Fruit fly (Drosophila melanogaster) whole organism, embryonic: ENCODE measurements around the gene THG.

ENCODE experiments used
- Atf3 ChIP-seq: fragments of 200-800 bp; sonication (Bioruptor generic); optimal IDR thresholded peaks from 3 replicates; lab custom pipeline; 2016; ENCODE audit warnings: missing biosample characterization, missing genetic modification characterization
- CG10274 ChIP-seq: fragments of 200-800 bp; sonication (Bioruptor generic); optimal IDR thresholded peaks from 3 replicates; lab custom pipeline; 2017; ENCODE audit warnings: missing biosample characterization, mild to moderate bottlenecking, missing genetic modification characterization
- CG10543 ChIP-seq: fragments of 200-800 bp; sonication (Bioruptor generic); optimal IDR thresholded peaks from 3 replicates; lab custom pipeline; 2017; ENCODE audit warnings: missing biosample characterization, mild to moderate bottlenecking, missing genetic modification characterization, moderate library complexity
- CG11695 ChIP-seq: fragments of 200-800 bp; sonication (Bioruptor generic); IDR thresholded peaks from 3 replicates; pipeline ENCODE4 v1.3.6; 2022; ENCODE audit warnings: missing biosample characterization, missing genetic modification characterization
- CG12299 ChIP-seq: fragments of 200-800 bp; sonication (Bioruptor generic); optimal IDR thresholded peaks from 2 replicates; lab custom pipeline; 2018; ENCODE audit warnings: missing biosample characterization, mild to moderate bottlenecking, missing genetic modification characterization
- CG1233 ChIP-seq: fragments of 200-800 bp; sonication (Bioruptor generic); optimal IDR thresholded peaks from 4 replicates; lab custom pipeline; 2018; ENCODE audit warnings: missing biosample characterization, mild to moderate bottlenecking, missing genetic modification characterization
- CG13624 ChIP-seq: fragments of 200-800 bp; sonication (Bioruptor generic); optimal IDR thresholded peaks from 2 replicates; lab custom pipeline; 2016; ENCODE audit warnings: missing biosample characterization, missing genetic modification characterization
- CG14667 ChIP-seq: fragments of 200-800 bp; sonication (Bioruptor generic); IDR thresholded peaks from 2 replicates; pipeline ENCODE4 v1.3.6; 2022; ENCODE audit warnings: missing biosample characterization, missing genetic modification characterization
- CG1832 ChIP-seq: fragments of 200-800 bp; sonication (Bioruptor generic); optimal IDR thresholded peaks from 2 replicates; lab custom pipeline; 2017; ENCODE audit warnings: missing biosample characterization, mild to moderate bottlenecking, missing genetic modification characterization, inconsistent platforms
- CG18599 ChIP-seq: fragments of 200-800 bp; sonication (Bioruptor generic); optimal IDR thresholded peaks from 3 replicates; lab custom pipeline; 2017; ENCODE audit warnings: missing biosample characterization, missing genetic modification characterization, mild to moderate bottlenecking, moderate library complexity, missing genetic modification reagents
- CG2199 ChIP-seq: fragments of 200-800 bp; sonication (Bioruptor generic); IDR thresholded peaks from 3 replicates; pipeline ENCODE4 v1.3.6; 2022; ENCODE audit warnings: missing biosample characterization, missing genetic modification characterization
- CG5953 ChIP-seq: fragments of 200-800 bp; sonication (Bioruptor generic); IDR thresholded peaks from 2 replicates; pipeline ENCODE4 v1.3.6; 2022; ENCODE audit warnings: missing biosample characterization, missing genetic modification characterization
- CG8281 ChIP-seq: fragments of 200-800 bp; sonication (Bioruptor generic); optimal IDR thresholded peaks from 2 replicates; lab custom pipeline; 2018; ENCODE audit warnings: missing biosample characterization, mild to moderate bottlenecking, missing genetic modification characterization, moderate library complexity
- CG8944 ChIP-seq: fragments of 200-800 bp; sonication (Bioruptor generic); optimal IDR thresholded peaks from 3 replicates; lab custom pipeline; 2016; ENCODE audit warnings: missing biosample characterization, missing genetic modification characterization
- CG9609 ChIP-seq: fragments of 200-800 bp; sonication (Bioruptor generic); optimal IDR thresholded peaks from 3 replicates; lab custom pipeline; 2016; ENCODE audit warnings: missing biosample characterization, missing genetic modification characterization
- Deaf1 ChIP-seq: fragments of 200-800 bp; optimal IDR thresholded peaks from 3 replicates; lab custom pipeline; 2019; ENCODE audit warnings: missing biosample characterization, mild to moderate bottlenecking, missing genetic modification characterization, moderate library complexity
- Doc3 ChIP-seq: fragments of 200-800 bp; sonication (Bioruptor generic); IDR thresholded peaks from 3 replicates; pipeline ENCODE4 v1.3.6; 2022; ENCODE audit warnings: missing biosample characterization, missing genetic modification characterization; ENCODE audit not compliant: partially characterized antibody
- Eip74EF ChIP-seq, 2 experiments: fragments of 200-800 bp in 1 of 2; fragments of >200 bp in 1 of 2; sonication (Bioruptor generic) in 1 of 2; optimal IDR thresholded peaks; 2 replicates each; lab custom pipeline; 2017 to 2019; ENCODE audit warnings: missing biosample characterization in 2 of 2, missing genetic modification characterization in 2 of 2, mild to moderate bottlenecking in 1 of 2, moderate library complexity in 1 of 2
- Ets65A ChIP-seq: fragments of 200-800 bp; sonication (Bioruptor generic); peaks from one replicate; lab custom pipeline; 2016; ENCODE audit warnings: missing biosample characterization, missing genetic modification characterization
- Fer1 ChIP-seq: fragments of 200-800 bp; sonication (Bioruptor generic); optimal IDR thresholded peaks from 2 replicates; lab custom pipeline; 2017; ENCODE audit warnings: missing biosample characterization, mild to moderate bottlenecking, missing genetic modification characterization
- H2.0 ChIP-seq: fragments of 200-800 bp; sonication (Bioruptor generic); IDR thresholded peaks from 2 replicates; pipeline ENCODE4 v1.3.6; 2022; ENCODE audit warnings: missing biosample characterization, missing genetic modification characterization
- HHEX ChIP-seq: fragments of 200-800 bp; sonication (Bioruptor generic); optimal IDR thresholded peaks from 3 replicates; lab custom pipeline; 2017; ENCODE audit warnings: missing biosample characterization, mild to moderate bottlenecking, missing genetic modification characterization, missing genetic modification reagents
- Hr78 ChIP-seq, 2 experiments: fragments of 200-800 bp in 1 of 2; fragments of >200 bp in 1 of 2; sonication (Bioruptor generic) in 1 of 2; optimal IDR thresholded peaks; 2 replicates each; lab custom pipeline; 2017 to 2019; ENCODE audit warnings: missing biosample characterization in 2 of 2, missing genetic modification characterization in 2 of 2, mild to moderate bottlenecking in 1 of 2, moderate library complexity in 1 of 2
- NC2α ChIP-seq: fragments of 200-800 bp; sonication (Bioruptor generic); optimal IDR thresholded peaks from 2 replicates; lab custom pipeline; 2016; ENCODE audit warnings: missing biosample characterization, missing genetic modification characterization
- Oaz ChIP-seq: fragments of 200-800 bp; sonication (Bioruptor generic); IDR thresholded peaks from 2 replicates; pipeline ENCODE4 v1.3.6; 2022; ENCODE audit warnings: missing biosample characterization, missing genetic modification characterization
- Ravus ChIP-seq: fragments of 200-800 bp; sonication (Bioruptor generic); IDR thresholded peaks from 2 replicates; pipeline ENCODE4 v1.3.6; 2022; ENCODE audit warnings: missing biosample characterization, missing genetic modification characterization
- Rfx ChIP-seq: fragments of 200-800 bp; sonication (Bioruptor generic); IDR thresholded peaks from 2 replicates; pipeline ENCODE4 v1.3.6; 2022; ENCODE audit warnings: missing biosample characterization, missing genetic modification characterization
- Sox100B ChIP-seq: fragments of 200-800 bp; sonication (Bioruptor generic); optimal IDR thresholded peaks from 3 replicates; lab custom pipeline; 2018; ENCODE audit warnings: missing biosample characterization, mild to moderate bottlenecking, missing genetic modification characterization
- ap ChIP-seq: fragments of 200-800 bp; sonication (Bioruptor generic); IDR thresholded peaks from 2 replicates; pipeline ENCODE4 v1.3.6; 2022; ENCODE audit warnings: missing biosample characterization, missing genetic modification characterization
- ash1 ChIP-seq: fragments of 200-800 bp; sonication (Bioruptor generic); optimal IDR thresholded peaks from 2 replicates; lab custom pipeline; 2018; ENCODE audit warnings: missing biosample characterization, mild to moderate bottlenecking, missing genetic modification characterization
- cas ChIP-seq: fragments of 200-800 bp; sonication (Bioruptor generic); IDR thresholded peaks from 2 replicates; pipeline ENCODE4 v1.3.6; 2022; ENCODE audit warnings: missing biosample characterization, missing genetic modification characterization
- chn ChIP-seq: fragments of 200-800 bp; sonication (Bioruptor generic); optimal IDR thresholded peaks from 2 replicates; lab custom pipeline; 2016; ENCODE audit warnings: missing biosample characterization, missing genetic modification characterization
- en ChIP-seq: fragments of 200-800 bp; sonication (Bioruptor generic); optimal IDR thresholded peaks from 2 replicates; lab custom pipeline; 2016; ENCODE audit warnings: missing biosample characterization, missing genetic modification characterization
- exex ChIP-seq: fragments of 200-800 bp; sonication (Bioruptor generic); optimal IDR thresholded peaks from 4 replicates; lab custom pipeline; 2018; ENCODE audit warnings: missing biosample characterization, mild to moderate bottlenecking, missing genetic modification characterization, moderate library complexity
- fd96Cb ChIP-seq: fragments of 200-800 bp; sonication (Bioruptor generic); optimal IDR thresholded peaks from 2 replicates; lab custom pipeline; 2018; ENCODE audit warnings: missing biosample characterization, mild to moderate bottlenecking, missing genetic modification characterization, moderate library complexity
- fu2 ChIP-seq: fragments of 200-800 bp; sonication (Bioruptor generic); optimal IDR thresholded peaks from 2 replicates; lab custom pipeline; 2016; ENCODE audit warnings: missing biosample characterization, missing genetic modification characterization
- hbn ChIP-seq: fragments of 200-800 bp; sonication (Bioruptor generic); IDR thresholded peaks from 2 replicates; pipeline ENCODE4 v1.3.6; 2022; ENCODE audit warnings: missing biosample characterization, missing genetic modification characterization; ENCODE audit not compliant: partially characterized antibody
- kni ChIP-seq: fragments of 200-800 bp; sonication (Bioruptor generic); optimal IDR thresholded peaks from 3 replicates; lab custom pipeline; 2017; ENCODE audit warnings: mild to moderate bottlenecking, missing biosample characterization, missing genetic modification reagents, missing genetic modification characterization
- mam ChIP-seq: fragments of 200-800 bp; sonication (Bioruptor generic); optimal IDR thresholded peaks from 3 replicates; lab custom pipeline; 2016; ENCODE audit warnings: missing biosample characterization, missing genetic modification characterization
- org-1 ChIP-seq: fragments of 200-800 bp; sonication (Bioruptor generic); optimal IDR thresholded peaks from 2 replicates; lab custom pipeline; 2017; ENCODE audit warnings: missing biosample characterization, missing genetic modification characterization
- pzg ChIP-seq: fragments of 200-800 bp; sonication (Bioruptor generic); optimal IDR thresholded peaks from 3 replicates; lab custom pipeline; 2018; ENCODE audit warnings: missing biosample characterization, mild to moderate bottlenecking, missing genetic modification characterization, moderate library complexity
- ranshi ChIP-seq: fragments of 200-800 bp; sonication (Bioruptor generic); IDR thresholded peaks from 2 replicates; pipeline ENCODE4 v1.3.6; 2022; ENCODE audit warnings: missing biosample characterization, missing genetic modification characterization
- repo ChIP-seq: fragments of 200-800 bp; sonication (Bioruptor generic); optimal IDR thresholded peaks from 2 replicates; lab custom pipeline; 2016; ENCODE audit warnings: missing biosample characterization, missing genetic modification characterization
- schlank ChIP-seq: fragments of 200-800 bp; sonication (Bioruptor generic); optimal IDR thresholded peaks from 2 replicates; lab custom pipeline; 2018; ENCODE audit warnings: missing biosample characterization, mild to moderate bottlenecking, missing genetic modification characterization
- slou ChIP-seq: fragments of 200-800 bp; sonication (Bioruptor generic); optimal IDR thresholded peaks from 3 replicates; lab custom pipeline; 2016; ENCODE audit warnings: missing biosample characterization, missing genetic modification characterization
- ssp ChIP-seq: fragments of 200-800 bp; sonication (Bioruptor generic); IDR thresholded peaks from 2 replicates; pipeline ENCODE4 v1.3.6; 2022; ENCODE audit warnings: missing biosample characterization, missing genetic modification characterization
- tio ChIP-seq: fragments of 200-800 bp; sonication (Bioruptor generic); optimal IDR thresholded peaks from 2 replicates; lab custom pipeline; 2017; ENCODE audit warnings: missing biosample characterization, missing genetic modification characterization, inconsistent platforms
- tup ChIP-seq: fragments of 200-800 bp; sonication (Bioruptor generic); optimal IDR thresholded peaks from 2 replicates; lab custom pipeline; 2016; ENCODE audit warnings: missing biosample characterization, mild to moderate bottlenecking, missing genetic modification characterization, moderate library complexity
- tx ChIP-seq: fragments of 200-800 bp; sonication (Bioruptor generic); optimal IDR thresholded peaks from 2 replicates; lab custom pipeline; 2016; ENCODE audit warnings: missing biosample characterization, missing genetic modification characterization
- unc-4 ChIP-seq: fragments of 200-800 bp; sonication (Bioruptor generic); IDR thresholded peaks from 2 replicates; pipeline ENCODE4 v1.3.6; 2022; ENCODE audit warnings: missing biosample characterization, missing genetic modification characterization; ENCODE audit not compliant: partially characterized antibody

The THG gene

dm6 chr2L:15009703-15010102 is at the start of gene THG, which contains the start of gene Rnmt (continued):
- TF ChIP-seq kni (GFP tag; lab: Kevin White, UChicago), result no peak
- TF ChIP-seq ssp (GFP tag; lab: Robert Waterston, UW), result peak; percentile 66
- peak; percentile 74 for TF ChIP-seq ap (GFP tag; lab: Robert Waterston, UW)
- peak; percentile 41 for TF ChIP-seq exex (tag; lab: Kevin White, UChicago)
- peak; percentile 5 for TF ChIP-seq fu2
- TF ChIP-seq CG8944, result peak; percentile 30
- TF ChIP-seq Oaz (GFP tag; lab: Robert Waterston, UW), result peak; percentile 57
- no peak for TF ChIP-seq CG10274 (GFP tag; lab: Kevin White, UChicago)
- peak; percentile 63 for TF ChIP-seq CG1233 (GFP tag; lab: Kevin White, UChicago)
- no peak for TF ChIP-seq CG1832 (GFP tag; lab: Kevin White, UChicago)
- TF ChIP-seq CG12299 (tag; lab: Kevin White, UChicago), result peak; percentile 81
- peak; percentile 77 for TF ChIP-seq Fer1
- peak; percentile 85 for TF ChIP-seq Doc3
- TF ChIP-seq pzg (GFP tag; lab: Kevin White, UChicago), result peak; percentile 54
- peak; percentile 84 for TF ChIP-seq H2.0 (GFP tag; lab: Robert Waterston, UW)
- peak; percentile 83 for TF ChIP-seq hbn (GFP tag; lab: Robert Waterston, UW)
- TF ChIP-seq Atf3, result peak; percentile 46
- TF ChIP-seq CG13624 (GFP tag; lab: Kevin White, UChicago), result peak; percentile 73
- peak; percentile 43 for TF ChIP-seq slou (GFP tag; lab: Kevin White, UChicago)
- peak; percentile 82 for TF ChIP-seq CG18599 (GFP tag; lab: Kevin White, UChicago)
- TF ChIP-seq Rfx (GFP tag; lab: Robert Waterston, UW), result peak; percentile 91
- TF ChIP-seq Ets65A (GFP tag; lab: Kevin White, UChicago), result peak; percentile 93
- no peak for TF ChIP-seq CG9609
- TF ChIP-seq ash1 (GFP tag; lab: Kevin White, UChicago), result no peak
- TF ChIP-seq Ravus (GFP tag; lab: Robert Waterston, UW), result peak; percentile 28; the same call in 1 of the 2 replicates
- peak in 1 of 2 experiments; percentile 40 for TF ChIP-seq Hr78 (GFP tag; optimal IDR thresholded peaks at IDR 0.05; lab: Kevin White, UChicago)
- peak; percentile 29 for TF ChIP-seq repo
- peak; percentile 63 for TF ChIP-seq fd96Cb (tag; lab: Kevin White, UChicago)
- TF ChIP-seq Deaf1 (tag; lab: Kevin White, UChicago), result peak; percentile 56
- TF ChIP-seq tx, result peak; percentile 34
- TF ChIP-seq Eip74EF (GFP tag; optimal IDR thresholded peaks at IDR 0.05; lab: Kevin White, UChicago), result peak in 1 of 2 experiments; percentile 1
- TF ChIP-seq CG10543 (GFP tag; lab: Kevin White, UChicago), result peak; percentile 76
- peak; percentile 60 for TF ChIP-seq Sox100B (GFP tag; lab: Kevin White, UChicago)
- peak; percentile 76 for TF ChIP-seq tup (GFP tag; lab: Kevin White, UChicago)
- TF ChIP-seq NC2α, result no peak
- peak; percentile 93 for TF ChIP-seq unc-4 (GFP tag; lab: Robert Waterston, UW)
- peak; percentile 56; the same call in 1 of the 3 replicates for TF ChIP-seq CG2199 (GFP tag; lab: Robert Waterston, UW)
- TF ChIP-seq chn (GFP tag; lab: Kevin White, UChicago), result peak; percentile 81
- peak; percentile 33 for TF ChIP-seq en (GFP tag; lab: Kevin White, UChicago)
- no peak for TF ChIP-seq org-1 (GFP tag; lab: Kevin White, UChicago)
- peak; percentile 1 for TF ChIP-seq CG8281 (tag; lab: Kevin White, UChicago)
- TF ChIP-seq mam (GFP tag; lab: Kevin White, UChicago), result peak; percentile 74
- peak; percentile 71 for TF ChIP-seq CG5953 (GFP tag; lab: Robert Waterston, UW)
- no peak for TF ChIP-seq tio (GFP tag; lab: Kevin White, UChicago)
- peak; percentile 69; the same call in 2 of the 3 replicates for TF ChIP-seq CG11695 (GFP tag; lab: Robert Waterston, UW)
- TF ChIP-seq schlank, result no peak
- peak; percentile 80 for TF ChIP-seq cas (GFP tag; lab: Robert Waterston, UW)
- peak; percentile 76 for TF ChIP-seq CG14667
- peak; percentile 50 for TF ChIP-seq HHEX (GFP tag; lab: Kevin White, UChicago)
- peak; percentile 75; the same call in 1 of the 2 replicates for TF ChIP-seq ranshi (GFP tag; lab: Robert Waterston, UW)
